Worm (Caenorhabditis elegans): ENCODE measurements around the gene cbd-1.

ce11 chrIV:11401482-11401881 is 28.7 kb downstream of the cbd-1 start:
- no peak for TF ChIP-seq mml-1 (tag; optimal IDR thresholded peaks at IDR 0.05)
- TF ChIP-seq hmg-11 (tag; optimal IDR thresholded peaks at IDR 0.05): no peak
- no peak for TF ChIP-seq ZK546.5 (tag; optimal IDR thresholded peaks at IDR 0.05)
- TF ChIP-seq unc-39 (tag; optimal IDR thresholded peaks at IDR 0.05): no peak
- no peak for TF ChIP-seq elt-2 (tag; optimal IDR thresholded peaks at IDR 0.05)
- TF ChIP-seq elt-1 (tag; optimal IDR thresholded peaks at IDR 0.05): no peak
- no peak for TF ChIP-seq skn-1 (tag; optimal IDR thresholded peaks at IDR 0.05)
- no peak for TF ChIP-seq fkh-10 (GFP tag; optimal IDR thresholded peaks at IDR 0.05)
- no peak for TF ChIP-seq snpc-4 (tag; optimal IDR thresholded peaks at IDR 0.05)
- no peak for TF ChIP-seq nfya-1 (tag; optimal IDR thresholded peaks at IDR 0.05; ENCODE audit: insufficient read depth)
